Worm (Caenorhabditis elegans): ENCODE measurements around the gene taf-3.

- no peak for TF ChIP-seq unc-62 (GFP tag; optimal IDR thresholded peaks at IDR 0.05)
- TF ChIP-seq nfya-1 (tag; optimal IDR thresholded peaks at IDR 0.05; ENCODE audit: insufficient read depth), result no peak
- no peak for TF ChIP-seq skn-1 (tag; optimal IDR thresholded peaks at IDR 0.05)
- no peak for TF ChIP-seq pha-4 (tag; optimal IDR thresholded peaks at IDR 0.05)
- no peak for TF ChIP-seq elt-2 (tag; optimal IDR thresholded peaks at IDR 0.05)
- TF ChIP-seq egl-27 (tag; optimal IDR thresholded peaks at IDR 0.05), result no peak
- no peak for TF ChIP-seq zag-1 (tag; optimal IDR thresholded peaks at IDR 0.05)
- TF ChIP-seq daf-12 (tag; optimal IDR thresholded peaks at IDR 0.05), result no peak
- TF ChIP-seq nhr-12 (tag; optimal IDR thresholded peaks at IDR 0.05), result no peak
- TF ChIP-seq unc-39 (tag; optimal IDR thresholded peaks at IDR 0.05), result no peak
- TF ChIP-seq nhr-237 (tag; optimal IDR thresholded peaks at IDR 0.05), result no peak
- TF ChIP-seq snpc-4 (tag; optimal IDR thresholded peaks at IDR 0.05), result peak; percentile 81
- TF ChIP-seq nhr-11 (tag; optimal IDR thresholded peaks at IDR 0.05), result no peak
- no peak for TF ChIP-seq sea-2 (GFP tag; optimal IDR thresholded peaks at IDR 0.05)
Observed at ce11 chrX:16289635-16290034, 42.6 kb upstream of the taf-3 start.

Data from whole organism, L3 larva.